Worm (Caenorhabditis elegans): Measurements from ENCODE around the gene K06A4.2.

- TF ChIP-seq tbx-2 (tag; optimal IDR thresholded peaks at IDR 0.05) (no peak), mec-3 (tag; optimal IDR thresholded peaks at IDR 0.05; ENCODE audit: borderline replicate concordance) (no peak), pqm-1 (tag; optimal IDR thresholded peaks at IDR 0.05) (no peak), fkh-10 (GFP tag; optimal IDR thresholded peaks at IDR 0.05) (no peak), elt-2 (tag; optimal IDR thresholded peaks at IDR 0.05) (no peak), unc-42 (tag; optimal IDR thresholded peaks at IDR 0.05) (no peak), gmeb-2 (tag; optimal IDR thresholded peaks at IDR 0.05) (no peak), Y22D7AL.16 (tag; optimal IDR thresholded peaks at IDR 0.05) (no peak), ceh-22 (tag; optimal IDR thresholded peaks at IDR 0.05) (no peak)
Observed at ce11 chrV:9531477-9531876, 47.5 kb downstream of the K06A4.2 start, which contains the start of the genes C50F4.10 and pfk-1.2.
